Fruit fly (Drosophila melanogaster) whole organism, embryonic: ENCODE data around the gene Rrp45.

Source experiments
- CG11085 ChIP-seq: fragments of 200-800 bp; sonication (Bioruptor generic); IDR thresholded peaks from 2 replicates; pipeline ENCODE4 v1.3.6; 2022; ENCODE audit warnings: missing biosample characterization, missing genetic modification characterization
- CG13624 ChIP-seq: fragments of 200-800 bp; sonication (Bioruptor generic); optimal IDR thresholded peaks from 2 replicates; lab custom pipeline; 2016; ENCODE audit warnings: missing biosample characterization, missing genetic modification characterization
- CG14441 ChIP-seq: fragments of 200-800 bp; sonication (Bioruptor generic); IDR thresholded peaks from 2 replicates; pipeline ENCODE4 v1.3.6; 2022; ENCODE audit warnings: missing biosample characterization, missing genetic modification characterization
- CG14710 ChIP-seq: fragments of 200-800 bp; sonication (Bioruptor generic); optimal IDR thresholded peaks from 3 replicates; lab custom pipeline; 2019; ENCODE audit warnings: missing biosample characterization, mild to moderate bottlenecking, missing genetic modification characterization, moderate library complexity
- CG15073 ChIP-seq: fragments of 200-800 bp; sonication (Bioruptor generic); optimal IDR thresholded peaks from 2 replicates; lab custom pipeline; 2016; ENCODE audit warnings: missing biosample characterization, missing genetic modification characterization
- CG17802 ChIP-seq: fragments of 200-800 bp; sonication (Bioruptor generic); optimal IDR thresholded peaks from 2 replicates; lab custom pipeline; 2018; ENCODE audit warnings: missing biosample characterization, mild to moderate bottlenecking, missing genetic modification characterization, moderate library complexity
- CG2120 ChIP-seq: fragments of 200-800 bp; sonication (Bioruptor generic); optimal IDR thresholded peaks from 3 replicates; lab custom pipeline; 2016; ENCODE audit warnings: missing biosample characterization, missing genetic modification characterization
- CG2199 ChIP-seq: fragments of 200-800 bp; sonication (Bioruptor generic); IDR thresholded peaks from 3 replicates; pipeline ENCODE4 v1.3.6; 2022; ENCODE audit warnings: missing biosample characterization, missing genetic modification characterization
- CG30020 ChIP-seq: fragments of 200-800 bp; optimal IDR thresholded peaks from 2 replicates; lab custom pipeline; 2019; ENCODE audit warnings: missing biosample characterization, mild to moderate bottlenecking, missing genetic modification characterization, moderate library complexity
- CG34422 ChIP-seq: fragments of 200-800 bp; sonication (Bioruptor generic); IDR thresholded peaks from 3 replicates; pipeline ENCODE4 v1.3.6; 2022; ENCODE audit warnings: missing biosample characterization, missing genetic modification characterization
- CG4617 ChIP-seq: fragments of 200-800 bp; sonication (Bioruptor generic); optimal IDR thresholded peaks from 3 replicates; lab custom pipeline; 2016; ENCODE audit warnings: missing biosample characterization, missing genetic modification characterization, borderline replicate concordance
- CG6683 ChIP-seq: fragments of 200-800 bp; sonication (Bioruptor generic); optimal IDR thresholded peaks from 2 replicates; lab custom pipeline; 2017; ENCODE audit warnings: missing biosample characterization, mild to moderate bottlenecking, missing genetic modification characterization, missing genetic modification reagents
- CG6765 ChIP-seq: fragments of 200-800 bp; sonication (Bioruptor generic); optimal IDR thresholded peaks from 3 replicates; lab custom pipeline; 2017; ENCODE audit warnings: missing biosample characterization, mild to moderate bottlenecking, missing genetic modification characterization
- CG7556 ChIP-seq: fragments of 200-800 bp; sonication (Bioruptor generic); optimal IDR thresholded peaks from 2 replicates; lab custom pipeline; 2017; ENCODE audit warnings: missing biosample characterization, mild to moderate bottlenecking, missing genetic modification characterization
- CG8388 ChIP-seq: fragments of 200-800 bp; sonication (Bioruptor generic); optimal IDR thresholded peaks from 2 replicates; lab custom pipeline; 2019; ENCODE audit warnings: missing biosample characterization, mild to moderate bottlenecking, missing genetic modification characterization, moderate library complexity
- CG9932 ChIP-seq: fragments of 200-800 bp; sonication (Bioruptor generic); IDR thresholded peaks from 2 replicates; pipeline ENCODE4 v1.3.6; 2022; ENCODE audit warnings: missing biosample characterization, missing genetic modification characterization
- D19B ChIP-seq: fragments of 200-800 bp; sonication (Bioruptor generic); optimal IDR thresholded peaks from 2 replicates; lab custom pipeline; 2017; ENCODE audit warnings: missing biosample characterization, mild to moderate bottlenecking, missing genetic modification characterization
- Dip3 ChIP-seq: fragments of 200-800 bp; sonication (Bioruptor generic); optimal IDR thresholded peaks from 3 replicates; lab custom pipeline; 2016; ENCODE audit warnings: missing biosample characterization, missing genetic modification characterization
- Drgx ChIP-seq: fragments of 200-800 bp; sonication (Bioruptor generic); IDR thresholded peaks from 2 replicates; pipeline ENCODE4 v1.3.6; 2022; ENCODE audit warnings: missing biosample characterization, missing genetic modification characterization
- Scr ChIP-seq: fragments of 200-800 bp; sonication (Bioruptor generic); IDR thresholded peaks from 2 replicates; pipeline ENCODE4 v1.3.6; 2022; ENCODE audit warnings: missing biosample characterization, missing genetic modification characterization; ENCODE audit not compliant: partially characterized antibody
- Sin3A ChIP-seq: fragments of >200 bp; optimal IDR thresholded peaks from 2 replicates; lab custom pipeline; 2018
- ase ChIP-seq: fragments of 200-800 bp; sonication (Bioruptor generic); IDR thresholded peaks from 3 replicates; pipeline ENCODE4 v1.3.6; 2022; ENCODE audit warnings: missing biosample characterization, missing genetic modification characterization
- bcd ChIP-seq: fragments of 200-800 bp; sonication (Bioruptor generic); optimal IDR thresholded peaks from 2 replicates; lab custom pipeline; 2017; ENCODE audit warnings: missing biosample characterization, mild to moderate bottlenecking, missing genetic modification characterization
- cg ChIP-seq: fragments of 200-800 bp; sonication (Bioruptor generic); optimal IDR thresholded peaks from 3 replicates; lab custom pipeline; 2019; ENCODE audit warnings: missing biosample characterization, mild to moderate bottlenecking, missing genetic modification characterization, moderate library complexity
- corto ChIP-seq: fragments of 200-800 bp; sonication (Bioruptor generic); optimal IDR thresholded peaks from 2 replicates; lab custom pipeline; 2016; ENCODE audit warnings: missing biosample characterization, mild to moderate bottlenecking, missing genetic modification characterization, moderate library complexity
- crc ChIP-seq: fragments of 200-800 bp; sonication (Bioruptor generic); optimal IDR thresholded peaks from 2 replicates; lab custom pipeline; 2016; ENCODE audit warnings: missing biosample characterization, missing genetic modification characterization
- da ChIP-seq: fragments of 200-800 bp; sonication (Bioruptor generic); optimal IDR thresholded peaks from 2 replicates; lab custom pipeline; 2016; ENCODE audit warnings: missing biosample characterization, missing genetic modification characterization
- dan ChIP-seq: fragments of 200-800 bp; sonication (Bioruptor generic); IDR thresholded peaks from 2 replicates; pipeline ENCODE4 v1.3.6; 2022; ENCODE audit warnings: missing biosample characterization, missing genetic modification characterization
- dmrt11E ChIP-seq: fragments of 200-800 bp; sonication (Bioruptor generic); optimal IDR thresholded peaks from 3 replicates; lab custom pipeline; 2018; ENCODE audit warnings: missing biosample characterization, mild to moderate bottlenecking, missing genetic modification characterization, moderate library complexity
- gcm2 ChIP-seq: fragments of 200-800 bp; sonication (Bioruptor generic); optimal IDR thresholded peaks from 2 replicates; lab custom pipeline; 2016; ENCODE audit warnings: missing biosample characterization, missing genetic modification characterization
- hbn ChIP-seq: fragments of 200-800 bp; sonication (Bioruptor generic); IDR thresholded peaks from 2 replicates; pipeline ENCODE4 v1.3.6; 2022; ENCODE audit warnings: missing biosample characterization, missing genetic modification characterization; ENCODE audit not compliant: partially characterized antibody
- her ChIP-seq: fragments of 200-800 bp; sonication (Bioruptor generic); optimal IDR thresholded peaks from 2 replicates; lab custom pipeline; 2016; ENCODE audit warnings: missing biosample characterization, missing genetic modification characterization
- lola ChIP-seq, 3 experiments: fragments of >200 bp in 2 of 3; fragments of 200-800 bp in 1 of 3; sonication (Bioruptor generic) in 1 of 3; optimal IDR thresholded peaks; 2 replicates each; lab custom pipeline; 2017 to 2019; ENCODE audit warnings: missing biosample characterization in 3 of 3, missing genetic modification characterization in 3 of 3, mild to moderate bottlenecking in 1 of 3, moderate library complexity in 1 of 3
- nau ChIP-seq: fragments of 200-800 bp; sonication (Bioruptor generic); optimal IDR thresholded peaks from 3 replicates; lab custom pipeline; 2017; ENCODE audit warnings: missing biosample characterization, mild to moderate bottlenecking, missing genetic modification characterization, missing genetic modification reagents
- nerfin-2 ChIP-seq: fragments of 200-800 bp; sonication (Bioruptor generic); IDR thresholded peaks from 2 replicates; pipeline ENCODE4 v1.3.6; 2022; ENCODE audit warnings: missing biosample characterization, missing genetic modification characterization; ENCODE audit not compliant: partially characterized antibody
- onecut ChIP-seq: fragments of 200-800 bp; sonication (Bioruptor generic); IDR thresholded peaks from 2 replicates; pipeline ENCODE4 v1.3.6; 2022; ENCODE audit warnings: missing biosample characterization, missing genetic modification characterization
- psq ChIP-seq: fragments of 200-800 bp; sonication (Bioruptor generic); optimal IDR thresholded peaks from 2 replicates; lab custom pipeline; 2017; ENCODE audit warnings: missing biosample characterization, missing genetic modification characterization
- sens ChIP-seq: fragments of 200-800 bp; sonication (Bioruptor generic); peaks from one replicate; lab custom pipeline; 2016; ENCODE audit warnings: missing biosample characterization, missing genetic modification characterization
- sim ChIP-seq: fragments of 200-800 bp; sonication (Bioruptor generic); IDR thresholded peaks from 2 replicates; pipeline ENCODE4 v1.3.6; 2022; ENCODE audit warnings: missing biosample characterization, missing genetic modification characterization
- so ChIP-seq: fragments of 200-800 bp; sonication (Bioruptor generic); IDR thresholded peaks from 3 replicates; pipeline ENCODE4 v1.3.6; 2022; ENCODE audit warnings: missing biosample characterization, missing genetic modification characterization
- sr ChIP-seq: fragments of 200-800 bp; sonication (Bioruptor generic); IDR thresholded peaks from 3 replicates; pipeline ENCODE4 v1.3.6; 2022; ENCODE audit warnings: missing biosample characterization, missing genetic modification characterization
- sug ChIP-seq: fragments of 200-800 bp; optimal IDR thresholded peaks from 2 replicates; lab custom pipeline; 2019; ENCODE audit warnings: missing biosample characterization, mild to moderate bottlenecking, missing genetic modification characterization, moderate library complexity
- twi ChIP-seq: fragments of 200-800 bp; optimal IDR thresholded peaks from 2 replicates; lab custom pipeline; 2019; ENCODE audit warnings: missing biosample characterization, mild to moderate bottlenecking, missing genetic modification characterization, moderate library complexity
- yki ChIP-seq: fragments of >200 bp; optimal IDR thresholded peaks from 3 replicates; lab custom pipeline; 2018
- z ChIP-seq: fragments of 200-800 bp; sonication (Bioruptor generic); IDR thresholded peaks from 3 replicates; pipeline ENCODE4 v1.3.6; 2022; ENCODE audit warnings: missing biosample characterization, missing genetic modification characterization

Gene Rrp45

DNA sequence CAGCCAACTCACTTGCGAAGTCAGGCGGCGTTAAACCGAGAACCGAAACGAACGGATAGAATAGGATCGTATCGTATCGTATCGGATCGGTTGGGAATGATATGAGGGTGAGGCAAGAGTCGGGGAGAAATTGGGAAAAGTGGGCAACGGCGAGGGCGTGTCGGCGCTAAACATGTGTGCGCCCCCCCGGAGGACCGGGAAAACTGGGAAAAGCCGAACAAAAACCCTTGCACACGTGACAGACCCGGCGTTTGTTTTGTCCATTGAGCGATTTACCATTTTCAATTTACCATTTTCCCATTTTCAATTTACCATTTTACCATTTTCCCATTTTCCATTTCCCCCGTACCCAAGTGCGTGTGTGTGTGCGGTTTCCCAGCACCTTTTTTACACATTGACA lies 16.0 kb downstream of the Rrp45 start (continued):
- TF ChIP-seq CG6765 (GFP tag; lab: Kevin White, UChicago) (no peak), ase (no peak)

DNA sequence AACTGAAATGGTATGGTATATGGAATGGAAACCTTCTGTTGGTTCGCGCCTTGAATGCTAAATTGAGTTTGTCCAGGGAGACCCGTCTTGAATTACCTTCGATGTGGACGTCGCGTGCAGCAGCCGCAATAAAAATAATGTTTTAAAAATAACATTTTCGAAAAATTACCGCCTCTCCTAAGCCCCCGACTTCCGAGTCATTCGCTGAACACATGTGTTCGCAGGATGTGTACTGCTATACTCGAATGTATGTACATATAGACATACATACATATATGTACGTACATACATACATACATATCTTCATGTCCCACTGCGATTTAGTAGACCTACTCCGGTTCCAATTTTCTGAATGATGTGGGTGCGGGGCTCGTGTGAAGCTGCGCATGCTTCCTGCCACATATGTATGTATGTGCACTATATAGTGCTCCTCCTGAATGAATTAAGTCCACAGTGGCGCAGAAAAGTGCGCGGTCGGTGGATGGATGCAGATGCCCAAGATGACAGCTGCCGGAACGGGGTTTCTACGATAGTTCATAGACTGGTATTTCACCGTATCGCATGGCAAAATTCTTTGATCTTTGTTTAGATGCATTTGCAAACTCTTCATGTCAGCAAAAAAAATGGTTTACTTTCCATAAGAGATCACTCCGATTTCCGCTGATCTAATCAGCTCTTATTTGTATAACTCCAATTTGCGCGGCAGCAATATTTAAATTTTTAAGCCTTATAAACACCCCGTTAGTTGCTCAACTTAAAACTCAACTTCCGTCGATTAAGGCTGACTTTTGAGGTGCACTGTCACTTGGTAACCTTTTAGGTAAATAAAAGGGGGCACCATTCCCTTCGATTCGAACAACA lies 16.6 kb downstream of the Rrp45 start:
- TF ChIP-seq lola (GFP tag; optimal IDR thresholded peaks at IDR 0.05; lab: Kevin White, UChicago) (peak in 1 of 3 experiments; percentile 1), bcd (GFP tag; lab: Kevin White, UChicago) (no peak), twi (peak; percentile 95), cg (GFP tag; lab: Kevin White, UChicago) (peak; percentile 19), CG2199 (peak; percentile 12; the same call in 1 of the 3 replicates), Sin3A (lab: Kevin White, UChicago) (no peak), CG14710 (no peak), CG8388 (GFP tag; lab: Kevin White, UChicago) (peak; percentile 97), sens (GFP tag; lab: Kevin White, UChicago) (peak; percentile 67), dmrt11E (peak; percentile 14)

DNA sequence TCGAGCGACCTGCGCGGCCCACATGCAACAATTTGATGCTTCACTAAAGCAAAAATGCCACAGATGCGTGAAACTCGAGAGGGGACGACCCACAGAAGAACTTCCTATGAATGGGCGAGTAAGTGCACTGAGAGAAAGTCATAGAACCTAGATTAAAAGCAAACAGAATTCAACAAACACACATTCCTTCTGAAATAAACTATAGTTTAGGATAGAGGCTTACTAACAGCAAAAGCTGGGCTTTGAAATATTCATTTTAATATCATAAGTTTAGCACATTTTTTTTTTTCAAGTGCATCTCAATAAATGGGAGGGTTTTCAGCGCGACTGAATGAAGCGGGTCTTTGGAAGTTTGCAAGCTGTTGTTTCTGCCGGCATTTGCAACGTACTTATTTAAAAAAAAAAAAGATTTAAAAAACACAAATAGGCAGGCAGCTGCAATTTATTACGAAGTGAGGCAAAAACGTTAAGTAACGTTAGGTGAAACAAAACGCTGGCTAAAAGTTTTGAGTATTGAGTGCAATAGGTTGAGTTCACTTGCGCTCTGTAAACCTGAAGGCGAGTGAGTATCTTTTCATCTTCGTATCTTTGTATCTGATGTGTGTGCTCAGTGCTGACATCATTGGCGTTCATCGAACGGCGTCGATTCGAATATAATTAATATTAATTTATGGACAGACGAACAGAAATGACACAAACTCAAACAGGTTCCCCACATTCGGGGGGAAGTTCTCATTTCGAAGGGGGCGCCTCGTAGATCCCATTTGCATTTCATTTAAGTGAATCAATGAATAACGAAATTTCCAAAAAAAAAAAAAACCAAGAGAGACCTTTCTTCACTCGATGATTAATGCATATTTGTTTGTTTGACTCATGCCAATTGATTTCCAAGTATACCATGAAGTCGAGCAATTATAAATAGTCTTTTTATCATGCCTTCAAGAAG lies 17.9 kb downstream of the Rrp45 start:
- TF ChIP-seq Scr, result no peak
- TF ChIP-seq onecut, result peak; percentile 61
- no peak for TF ChIP-seq psq (GFP tag; lab: Kevin White, UChicago)
- peak; percentile 25 for TF ChIP-seq nau
- TF ChIP-seq hbn (GFP tag; lab: Robert Waterston, UW), result no peak
- TF ChIP-seq CG2120 (GFP tag; lab: Kevin White, UChicago), result no peak
- TF ChIP-seq nerfin-2 (GFP tag; lab: Robert Waterston, UW), result no peak
- TF ChIP-seq CG30020, result no peak
- no peak for TF ChIP-seq CG4617 (GFP tag; lab: Kevin White, UChicago)
- peak; percentile 64; the same call in 1 of the 2 replicates for TF ChIP-seq dan
- peak; percentile 36; the same call in 1 of the 2 replicates for TF ChIP-seq CG11085
- peak; percentile 81 for TF ChIP-seq Drgx (GFP tag; lab: Robert Waterston, UW)
- peak; percentile 57; the same call in 2 of the 3 replicates for TF ChIP-seq CG34422
- TF ChIP-seq sug, result no peak
- no peak for TF ChIP-seq sr
- TF ChIP-seq da (GFP tag; lab: Kevin White, UChicago), result no peak
- TF ChIP-seq sim (GFP tag; lab: Robert Waterston, UW), result peak; percentile 48; the same call in 1 of the 2 replicates
- no peak for TF ChIP-seq yki (lab: Kevin White, UChicago)
- TF ChIP-seq CG17802, result peak; percentile 30
- TF ChIP-seq CG14441 (GFP tag; lab: Robert Waterston, UW), result peak; percentile 52
- no peak for TF ChIP-seq her
- no peak for TF ChIP-seq CG9932 (GFP tag; lab: Robert Waterston, UW)
- TF ChIP-seq corto (GFP tag; lab: Kevin White, UChicago), result no peak
- peak; percentile 7; the same call in 1 of the 3 replicates for TF ChIP-seq z (GFP tag; lab: Robert Waterston, UW)
- TF ChIP-seq CG15073 (GFP tag; lab: Kevin White, UChicago), result no peak
- peak; percentile 61; the same call in 1 of the 3 replicates for TF ChIP-seq so (GFP tag; lab: Robert Waterston, UW)
- no peak for TF ChIP-seq Dip3
- no peak for TF ChIP-seq D19B
- TF ChIP-seq CG7556, result peak; percentile 17
- peak; percentile 29 for TF ChIP-seq gcm2 (GFP tag; lab: Kevin White, UChicago)
- TF ChIP-seq CG13624, result peak; percentile 52
- TF ChIP-seq CG6683, result no peak
- no peak for TF ChIP-seq crc (GFP tag; lab: Kevin White, UChicago)
